Fruit fly (Drosophila melanogaster) whole organism, embryonic: ENCODE measurements around the gene CG33258.

Experiments
- Ada2b ChIP-seq: fragments of 200-800 bp; sonication (Bioruptor generic); IDR thresholded peaks from 2 replicates; pipeline ENCODE4 v1.3.6; 2022; ENCODE audit warnings: missing biosample characterization, missing genetic modification characterization
- Antp ChIP-seq: fragments of 200-800 bp; sonication (Bioruptor generic); optimal IDR thresholded peaks from 3 replicates; lab custom pipeline; 2016; ENCODE audit warnings: missing biosample characterization, missing genetic modification characterization
- Atf3 ChIP-seq: fragments of 200-800 bp; sonication (Bioruptor generic); optimal IDR thresholded peaks from 3 replicates; lab custom pipeline; 2016; ENCODE audit warnings: missing biosample characterization, missing genetic modification characterization
- Blimp-1 ChIP-seq: fragments of 200-800 bp; sonication (Bioruptor generic); optimal IDR thresholded peaks from 3 replicates; lab custom pipeline; 2018; ENCODE audit warnings: missing biosample characterization, missing genetic modification characterization, mild to moderate bottlenecking, moderate library complexity, missing genetic modification reagents
- CG10147 ChIP-seq: fragments of 200-800 bp; sonication (Bioruptor generic); optimal IDR thresholded peaks from 2 replicates; lab custom pipeline; 2019; ENCODE audit warnings: missing biosample characterization, mild to moderate bottlenecking, missing genetic modification characterization, moderate library complexity
- CG12391 ChIP-seq: fragments of 200-800 bp; sonication (Bioruptor generic); optimal IDR thresholded peaks from 3 replicates; lab custom pipeline; 2018; ENCODE audit warnings: missing biosample characterization, mild to moderate bottlenecking, missing genetic modification characterization, moderate library complexity
- CG12744 ChIP-seq: fragments of 200-800 bp; sonication (Bioruptor generic); optimal IDR thresholded peaks from 2 replicates; lab custom pipeline; 2016; ENCODE audit warnings: missing biosample characterization, missing genetic modification characterization
- CG15073 ChIP-seq: fragments of 200-800 bp; sonication (Bioruptor generic); optimal IDR thresholded peaks from 2 replicates; lab custom pipeline; 2016; ENCODE audit warnings: missing biosample characterization, missing genetic modification characterization
- CG15479 ChIP-seq: fragments of 200-800 bp; sonication (Bioruptor generic); optimal IDR thresholded peaks from 3 replicates; lab custom pipeline; 2019; ENCODE audit warnings: missing biosample characterization, mild to moderate bottlenecking, missing genetic modification characterization, moderate library complexity
- CG18262 ChIP-seq: fragments of 200-800 bp; optimal IDR thresholded peaks from 3 replicates; lab custom pipeline; 2019; ENCODE audit warnings: missing biosample characterization, mild to moderate bottlenecking, missing genetic modification characterization, moderate library complexity
- CG2875 ChIP-seq: fragments of 200-800 bp; sonication (Bioruptor generic); optimal IDR thresholded peaks from 2 replicates; lab custom pipeline; 2017; ENCODE audit warnings: missing biosample characterization, mild to moderate bottlenecking, missing genetic modification characterization, missing genetic modification reagents
- CG31224 ChIP-seq: fragments of 200-800 bp; sonication (Bioruptor generic); IDR thresholded peaks from 2 replicates; pipeline ENCODE4 v1.3.6; 2022; ENCODE audit warnings: missing biosample characterization, missing genetic modification characterization
- CG31441 ChIP-seq: fragments of 200-800 bp; sonication (Bioruptor generic); IDR thresholded peaks from 2 replicates; pipeline ENCODE4 v1.3.6; 2022; ENCODE audit warnings: missing biosample characterization, missing genetic modification characterization
- CG32772 ChIP-seq: fragments of 200-800 bp; sonication (Bioruptor generic); IDR thresholded peaks from 2 replicates; pipeline ENCODE4 v1.3.6; 2022; ENCODE audit warnings: missing biosample characterization, missing genetic modification characterization
- CG33213 ChIP-seq: fragments of 200-800 bp; sonication (Bioruptor generic); optimal IDR thresholded peaks from 3 replicates; lab custom pipeline; 2016; ENCODE audit warnings: missing biosample characterization, missing genetic modification characterization
- CG4820 ChIP-seq: fragments of 200-800 bp; sonication (Bioruptor generic); optimal IDR thresholded peaks from 3 replicates; lab custom pipeline; 2016; ENCODE audit warnings: missing biosample characterization, missing genetic modification characterization
- CG6254 ChIP-seq: fragments of 200-800 bp; sonication (Bioruptor generic); optimal IDR thresholded peaks from 3 replicates; lab custom pipeline; 2017; ENCODE audit warnings: mild to moderate bottlenecking, missing biosample characterization, missing genetic modification reagents, missing genetic modification characterization
- CG6854 ChIP-seq: fragments of 200-800 bp; sonication (Bioruptor generic); optimal IDR thresholded peaks from 3 replicates; lab custom pipeline; 2017; ENCODE audit warnings: missing biosample characterization, mild to moderate bottlenecking, missing genetic modification characterization
- CG7745 ChIP-seq: fragments of 200-800 bp; sonication (Bioruptor generic); optimal IDR thresholded peaks from 2 replicates; lab custom pipeline; 2018; ENCODE audit warnings: missing biosample characterization, mild to moderate bottlenecking, missing genetic modification characterization, moderate library complexity
- Drgx ChIP-seq: fragments of 200-800 bp; sonication (Bioruptor generic); IDR thresholded peaks from 2 replicates; pipeline ENCODE4 v1.3.6; 2022; ENCODE audit warnings: missing biosample characterization, missing genetic modification characterization
- Eip74EF ChIP-seq, 2 experiments: fragments of 200-800 bp in 1 of 2; fragments of >200 bp in 1 of 2; sonication (Bioruptor generic) in 1 of 2; optimal IDR thresholded peaks; 2 replicates each; lab custom pipeline; 2017 to 2019; ENCODE audit warnings: missing biosample characterization in 2 of 2, missing genetic modification characterization in 2 of 2, mild to moderate bottlenecking in 1 of 2, moderate library complexity in 1 of 2
- Hmr ChIP-seq: fragments of 200-800 bp; sonication (Bioruptor generic); optimal IDR thresholded peaks from 3 replicates; lab custom pipeline; 2017; ENCODE audit warnings: mild to moderate bottlenecking, missing biosample characterization, missing genetic modification reagents, missing genetic modification characterization
- Hsf ChIP-seq: fragments of 200-800 bp; sonication (Bioruptor generic); optimal IDR thresholded peaks from 3 replicates; lab custom pipeline; 2016; ENCODE audit warnings: missing biosample characterization, missing genetic modification characterization
- Myb ChIP-seq: fragments of 200-800 bp; sonication (Bioruptor generic); optimal IDR thresholded peaks from 2 replicates; lab custom pipeline; 2016; ENCODE audit warnings: missing biosample characterization, missing genetic modification characterization
- Pdp1 ChIP-seq, 2 experiments: fragments of 200-800 bp; sonication (Bioruptor generic); optimal IDR thresholded peaks; 3 replicates each; lab custom pipeline; 2016; ENCODE audit warnings: missing biosample characterization in 2 of 2, missing genetic modification characterization in 2 of 2, mild to moderate bottlenecking in 1 of 2, moderate library complexity in 1 of 2
- Poxn ChIP-seq: fragments of 200-800 bp; sonication (Bioruptor generic); IDR thresholded peaks from 2 replicates; pipeline ENCODE4 v1.3.6; 2022; ENCODE audit warnings: missing biosample characterization, missing genetic modification characterization
- Rx ChIP-seq: fragments of 200-800 bp; sonication (Bioruptor generic); IDR thresholded peaks from 2 replicates; pipeline ENCODE4 v1.3.6; 2022; ENCODE audit warnings: missing biosample characterization, missing genetic modification characterization
- Sry-β ChIP-seq: fragments of 200-800 bp; sonication (Bioruptor generic); optimal IDR thresholded peaks from 2 replicates; lab custom pipeline; 2018; ENCODE audit warnings: missing biosample characterization, mild to moderate bottlenecking, missing genetic modification characterization, moderate library complexity
- al ChIP-seq: fragments of 200-800 bp; sonication (Bioruptor generic); IDR thresholded peaks from 2 replicates; pipeline ENCODE4 v1.3.6; 2022; ENCODE audit warnings: missing biosample characterization, missing genetic modification characterization
- ash1 ChIP-seq: fragments of 200-800 bp; sonication (Bioruptor generic); optimal IDR thresholded peaks from 2 replicates; lab custom pipeline; 2018; ENCODE audit warnings: missing biosample characterization, mild to moderate bottlenecking, missing genetic modification characterization
- ato ChIP-seq: fragments of 200-800 bp; sonication (Bioruptor generic); IDR thresholded peaks from 2 replicates; pipeline ENCODE4 v1.3.6; 2022; ENCODE audit warnings: missing biosample characterization, missing genetic modification characterization; ENCODE audit not compliant: partially characterized antibody
- bab2 ChIP-seq: fragments of 200-800 bp; sonication (Bioruptor generic); optimal IDR thresholded peaks from 2 replicates; lab custom pipeline; 2016; ENCODE audit warnings: missing biosample characterization, missing genetic modification characterization
- bigmax ChIP-seq: fragments of 200-800 bp; sonication (Bioruptor generic); optimal IDR thresholded peaks from 2 replicates; lab custom pipeline; 2018; ENCODE audit warnings: missing biosample characterization, mild to moderate bottlenecking, missing genetic modification characterization
- cad ChIP-seq: fragments of >200 bp; optimal IDR thresholded peaks from 2 replicates; lab custom pipeline; 2017; ENCODE audit warnings: missing biosample characterization, missing genetic modification characterization
- dmrt11E ChIP-seq: fragments of 200-800 bp; sonication (Bioruptor generic); optimal IDR thresholded peaks from 3 replicates; lab custom pipeline; 2018; ENCODE audit warnings: missing biosample characterization, mild to moderate bottlenecking, missing genetic modification characterization, moderate library complexity
- dysf ChIP-seq: fragments of 200-800 bp; sonication (Bioruptor generic); IDR thresholded peaks from 3 replicates; pipeline ENCODE4 v1.3.6; 2022; ENCODE audit warnings: missing biosample characterization, missing genetic modification characterization
- lov ChIP-seq, 2 experiments: fragments of 200-800 bp in 1 of 2; fragments of >200 bp in 1 of 2; sonication (Bioruptor generic) in 1 of 2; IDR thresholded peaks in 1 of 2; optimal IDR thresholded peaks in 1 of 2; 2 replicates in 1 of 2; 3 replicates in 1 of 2; pipeline versions ENCODE4 v1.3.6 to Lab custom; 2017 to 2022; ENCODE audit warnings: missing biosample characterization in 1 of 2, missing genetic modification characterization in 1 of 2
- nerfin-1 ChIP-seq: fragments of 200-800 bp; sonication (Bioruptor generic); optimal IDR thresholded peaks from 3 replicates; lab custom pipeline; 2019; ENCODE audit warnings: missing biosample characterization, mild to moderate bottlenecking, missing genetic modification characterization, moderate library complexity
- nerfin-2 ChIP-seq: fragments of 200-800 bp; sonication (Bioruptor generic); IDR thresholded peaks from 2 replicates; pipeline ENCODE4 v1.3.6; 2022; ENCODE audit warnings: missing biosample characterization, missing genetic modification characterization; ENCODE audit not compliant: partially characterized antibody
- otp ChIP-seq: fragments of 200-800 bp; sonication (Bioruptor generic); IDR thresholded peaks from 3 replicates; pipeline ENCODE4, ENCODE4 v1.3.6; 2022; ENCODE audit warnings: missing biosample characterization, missing genetic modification characterization
- pzg ChIP-seq: fragments of 200-800 bp; sonication (Bioruptor generic); optimal IDR thresholded peaks from 3 replicates; lab custom pipeline; 2018; ENCODE audit warnings: missing biosample characterization, mild to moderate bottlenecking, missing genetic modification characterization, moderate library complexity
- run ChIP-seq: fragments of 200-800 bp; sonication (Bioruptor generic); optimal IDR thresholded peaks from 3 replicates; lab custom pipeline; 2018; ENCODE audit warnings: missing biosample characterization, mild to moderate bottlenecking, missing genetic modification characterization
- sim ChIP-seq: fragments of 200-800 bp; sonication (Bioruptor generic); IDR thresholded peaks from 2 replicates; pipeline ENCODE4 v1.3.6; 2022; ENCODE audit warnings: missing biosample characterization, missing genetic modification characterization
- tll ChIP-seq, 2 experiments: fragments of 200-800 bp in 1 of 2; fragments of >200 bp in 1 of 2; sonication (Bioruptor generic) in 1 of 2; optimal IDR thresholded peaks; 2 replicates each; lab custom pipeline; 2017 to 2019; ENCODE audit warnings: missing biosample characterization in 2 of 2, missing genetic modification characterization in 2 of 2, mild to moderate bottlenecking in 1 of 2, moderate library complexity in 1 of 2
- trem ChIP-seq: fragments of 200-800 bp; optimal IDR thresholded peaks from 3 replicates; lab custom pipeline; 2019; ENCODE audit warnings: missing biosample characterization, mild to moderate bottlenecking, missing genetic modification characterization, moderate library complexity
- tup ChIP-seq: fragments of 200-800 bp; sonication (Bioruptor generic); optimal IDR thresholded peaks from 2 replicates; lab custom pipeline; 2016; ENCODE audit warnings: missing biosample characterization, mild to moderate bottlenecking, missing genetic modification characterization, moderate library complexity
- unpg ChIP-seq: fragments of 200-800 bp; sonication (Bioruptor generic); optimal IDR thresholded peaks from 3 replicates; lab custom pipeline; 2018; ENCODE audit warnings: missing biosample characterization, mild to moderate bottlenecking, missing genetic modification characterization, moderate library complexity
- usp ChIP-seq: fragments of >200 bp; optimal IDR thresholded peaks from 2 replicates; lab custom pipeline; 2017; ENCODE audit warnings: missing biosample characterization, missing genetic modification characterization
- vvl ChIP-seq: fragments of 200-800 bp; sonication (Bioruptor generic); IDR thresholded peaks from 2 replicates; pipeline ENCODE4 v1.3.6; 2022; ENCODE audit warnings: missing biosample characterization, missing genetic modification characterization
- yki ChIP-seq: fragments of >200 bp; optimal IDR thresholded peaks from 3 replicates; lab custom pipeline; 2018

CG33258 gene

dm6 chr3L:16054095-16054494 lies 28.3 kb upstream of the CG33258 start (continued):
- TF ChIP-seq Antp (no peak), ato (GFP tag; lab: Robert Waterston, UW) (no peak), vvl (peak; percentile 22; the same call in 1 of the 2 replicates), run (tag; lab: Kevin White, UChicago) (peak; percentile 12), CG7745 (tag; lab: Kevin White, UChicago) (no peak), bab2 (GFP tag; lab: Kevin White, UChicago) (no peak), Rx (GFP tag; lab: Robert Waterston, UW) (no peak), Drgx (GFP tag; lab: Robert Waterston, UW) (peak; percentile 45; the same call in 1 of the 2 replicates), Blimp-1 (peak; percentile 58), Hmr (peak; percentile 48), CG2875 (no peak), Eip74EF (GFP tag; optimal IDR thresholded peaks at IDR 0.05; lab: Kevin White, UChicago) (peak in 1 of 2 experiments; percentile 68), ash1 (no peak), CG15479 (no peak), CG32772 (GFP tag; lab: Robert Waterston, UW) (no peak), CG6854 (no peak), al (GFP tag; lab: Robert Waterston, UW) (no peak), Poxn (GFP tag; lab: Robert Waterston, UW) (no peak), sim (GFP tag; lab: Robert Waterston, UW) (no peak), cad (GFP tag; lab: Kevin White, UChicago) (no peak), bigmax (GFP tag; lab: Kevin White, UChicago) (no peak), Myb (GFP tag; lab: Kevin White, UChicago) (no peak), CG31224 (GFP tag; lab: Robert Waterston, UW) (0 out of 2 replicates have a peak, but pooled peaks have one; percentile 11), lov (optimal IDR thresholded peaks at IDR 0.05; lab: Kevin White, UChicago) (no peak), lov (GFP tag; IDR thresholded peaks at IDR 0.05; lab: Robert Waterston, UW) (no peak), Sry-β (GFP tag; lab: Kevin White, UChicago) (no peak), otp (GFP tag; lab: Robert Waterston, UW) (peak; percentile 28; the same call in 1 of the 3 replicates), pzg (GFP tag; lab: Kevin White, UChicago) (no peak), CG33213 (GFP tag; lab: Kevin White, UChicago) (no peak), CG15073 (GFP tag; lab: Kevin White, UChicago) (no peak), CG12391 (peak; percentile 51), trem (peak; percentile 34), CG4820 (GFP tag; lab: Kevin White, UChicago) (peak; percentile 13), Ada2b (no peak), dysf (GFP tag; lab: Robert Waterston, UW) (peak; percentile 61), CG31441 (GFP tag; lab: Robert Waterston, UW) (peak; percentile 75), nerfin-1 (peak; percentile 14), tup (GFP tag; lab: Kevin White, UChicago) (no peak), tll (GFP tag; optimal IDR thresholded peaks at IDR 0.05; lab: Kevin White, UChicago) (no peak), usp (GFP tag; lab: Kevin White, UChicago) (no peak), Atf3 (GFP tag; lab: Kevin White, UChicago) (no peak), CG18262 (tag; lab: Kevin White, UChicago) (peak; percentile 67), dmrt11E (tag; lab: Kevin White, UChicago) (peak; percentile 15), Pdp1 (GFP tag; optimal IDR thresholded peaks at IDR 0.05; lab: Kevin White, UChicago) (no peak), CG6254 (peak; percentile 25), yki (no peak), unpg (GFP tag; lab: Kevin White, UChicago) (peak; percentile 50), CG10147 (GFP tag; lab: Kevin White, UChicago) (peak; percentile 38), CG12744 (GFP tag; lab: Kevin White, UChicago) (no peak), nerfin-2 (GFP tag; lab: Robert Waterston, UW) (no peak), Hsf (peak; percentile 52)
